Worm (Caenorhabditis elegans) whole organism, L2 larva: ENCODE data around the gene col-93.

ENCODE experiments used
- elt-1 ChIP-seq: fragments of 150-350 bp; optimal IDR thresholded peaks from 2 replicates; lab custom pipeline; 2014; ENCODE audit warnings: missing biosample characterization, missing genetic modification characterization
- nhr-237 ChIP-seq: fragments of 150-350 bp; optimal IDR thresholded peaks from 2 replicates; lab custom pipeline; 2014; ENCODE audit warnings: missing biosample characterization, missing genetic modification characterization
- sma-3 ChIP-seq: sonication (generic microtip); optimal IDR thresholded peaks from 2 replicates; lab custom pipeline; 2016; ENCODE audit warnings: missing genetic modification reagents, missing genetic modification characterization, missing compliant biosample characterization
- snpc-4 ChIP-seq: fragments of 150-350 bp; optimal IDR thresholded peaks from 2 replicates; lab custom pipeline; 2014; ENCODE audit warnings: missing biosample characterization, missing genetic modification characterization

ce11 chrIII:11032872-11033271 lies 47.5 kb upstream of the col-93 start, which contains the start of gene Y48A6B.9:
- no peak for TF ChIP-seq nhr-237 (tag; lab: Kevin White, UChicago)
- TF ChIP-seq sma-3 = no peak
- no peak for TF ChIP-seq snpc-4 (tag; lab: Kevin White, UChicago)
- TF ChIP-seq elt-1 (tag; lab: Kevin White, UChicago) = no peak
